Worm (Caenorhabditis elegans) whole organism, L4 larva: Measurements from ENCODE around the gene C50E10.1.

Experiments
- Y48G9A.11 ChIP-seq: fragments of 200-800 bp; sonication (Bioruptor generic); IDR thresholded peaks from 2 replicates; pipeline ENCODE4 v1.3.6; 2022; ENCODE audit warnings: missing genetic modification reagents, missing genetic modification characterization, missing compliant biosample characterization
- ceh-28 ChIP-seq: fragments of 150-350 bp; optimal IDR thresholded peaks from 2 replicates; lab custom pipeline; 2014; ENCODE audit warnings: missing biosample characterization, missing genetic modification reagents, missing genetic modification characterization
- ctbp-1 ChIP-seq: fragments of 200-800 bp; sonication (Bioruptor generic); IDR thresholded peaks from 2 replicates; pipeline ENCODE4 v1.3.6; 2022; ENCODE audit warnings: missing genetic modification reagents, missing genetic modification characterization, missing compliant biosample characterization
- daf-8 ChIP-seq: fragments of 200-800 bp; sonication (Bioruptor generic); IDR thresholded peaks from 2 replicates; pipeline ENCODE4 v1.3.6; 2022; ENCODE audit warnings: missing genetic modification characterization, missing compliant biosample characterization
- sdz-12 ChIP-seq: fragments of 200-800 bp; sonication (Bioruptor generic); optimal IDR thresholded peaks from 2 replicates; lab custom pipeline; 2018; ENCODE audit warnings: mild to moderate bottlenecking, missing genetic modification characterization, missing compliant biosample characterization
- zfp-2 ChIP-seq: sonication (generic microtip); optimal IDR thresholded peaks from 2 replicates; lab custom pipeline; 2016; ENCODE audit warnings: mild to moderate bottlenecking, missing genetic modification characterization, missing compliant biosample characterization

Gene C50E10.1

ce11 chrII:12255545-12256233 lies 46.6 kb downstream of the C50E10.1 start:
- TF ChIP-seq daf-8 (GFP tag; lab: Robert Waterston, UW) (no peak), zfp-2 (tag; lab: Kevin White, UChicago) (no peak), Y48G9A.11 (GFP tag; lab: Robert Waterston, UW) (no peak), ctbp-1 (GFP tag; lab: Robert Waterston, UW) (no peak), ceh-28 (tag; lab: Kevin White, UChicago) (peak; percentile 96), sdz-12 (GFP tag; lab: Kevin White, UChicago) (no peak)
